In the genomic region with DNA sequence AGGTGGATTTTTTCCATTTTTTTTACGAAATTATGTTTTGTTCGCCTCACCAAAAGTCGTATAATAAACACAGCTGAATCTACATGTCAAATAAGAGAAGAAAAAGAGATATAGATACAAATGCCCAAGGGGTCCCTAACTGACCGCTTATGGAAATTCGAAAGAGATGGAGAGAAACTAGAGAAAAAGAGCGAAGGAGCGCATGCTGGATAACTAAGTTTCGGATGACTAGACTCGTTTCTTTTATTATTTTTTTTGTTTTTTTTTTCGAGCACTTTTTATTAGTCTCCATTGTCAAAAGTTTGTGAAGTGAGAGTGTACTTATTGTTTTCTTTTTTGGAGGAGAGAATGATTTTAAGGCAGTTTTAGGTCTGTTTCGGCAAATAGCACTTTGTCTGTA, we compare ENCODE assay signal across 6 worm cellular contexts.
A peak's percentile ranks its signal among the peaks of the same experiment; 100 is the strongest.
TF ChIP-seq lines count a peak whose summit lies in the region.

No protein-coding gene starts in this region.

TF ChIP-seq in whole organism, L1 larva, 84 proteins besides CTCF, POLR2A, EP300 and RAD21:
- peak in 2 of 3 experiments; percentile 4 to 12 for TF ChIP-seq ceh-82 (tag; optimal IDR thresholded peaks at IDR 0.05; lab: Kevin White, UChicago)
- peak in 1 of 2 experiments; percentile 18 for TF ChIP-seq lsy-2 (tag; optimal IDR thresholded peaks at IDR 0.05; lab: Kevin White, UChicago)
- TF ChIP-seq fkh-10 (GFP tag; optimal IDR thresholded peaks at IDR 0.05; lab: Kevin White, UChicago), result peak; percentile 58
- TF ChIP-seq nhr-47 (tag; optimal IDR thresholded peaks at IDR 0.05; lab: Kevin White, UChicago), result no peak
- peak; percentile 1 for TF ChIP-seq nhr-71 (tag; optimal IDR thresholded peaks at IDR 0.05; lab: Kevin White, UChicago)
- peak; percentile 52 for TF ChIP-seq ces-1 (GFP tag; optimal IDR thresholded peaks at IDR 0.05; lab: Kevin White, UChicago)
- TF ChIP-seq rnt-1 (tag; optimal IDR thresholded peaks at IDR 0.05; lab: Kevin White, UChicago), result no peak
- peak; percentile 59 for TF ChIP-seq lin-14 (GFP tag; optimal IDR thresholded peaks at IDR 0.05; lab: Kevin White, UChicago)

TF ChIP-seq in whole organism, L2 larva, 48 proteins besides CTCF, POLR2A, EP300 and RAD21:
- TF ChIP-seq C34F6.9 (tag; optimal IDR thresholded peaks at IDR 0.05; lab: Kevin White, UChicago) (peak; percentile 51), sem-4 (tag; optimal IDR thresholded peaks at IDR 0.05; lab: Kevin White, UChicago) (no peak), ceh-82 (tag; optimal IDR thresholded peaks at IDR 0.05; lab: Kevin White, UChicago) (no peak), nhr-129 (tag; optimal IDR thresholded peaks at IDR 0.05; lab: Kevin White, UChicago) (no peak), lsy-2 (tag; optimal IDR thresholded peaks at IDR 0.05; lab: Kevin White, UChicago) (peak in 1 of 2 experiments; percentile 46), nhr-25 (tag; optimal IDR thresholded peaks at IDR 0.05; lab: Kevin White, UChicago) (no peak), nhr-12 (tag; optimal IDR thresholded peaks at IDR 0.05; lab: Kevin White, UChicago) (no peak), lin-11 (tag; optimal IDR thresholded peaks at IDR 0.05; lab: Kevin White, UChicago) (no peak), unc-55 (GFP tag; optimal IDR thresholded peaks at IDR 0.05; lab: Kevin White, UChicago) (peak; percentile 5), mdl-1 (tag; optimal IDR thresholded peaks at IDR 0.05; lab: Kevin White, UChicago) (peak in 1 of 2 experiments; percentile 35), F13H6.1 (tag; optimal IDR thresholded peaks at IDR 0.05; lab: Kevin White, UChicago) (peak; percentile 31), nhr-237 (tag; optimal IDR thresholded peaks at IDR 0.05; lab: Kevin White, UChicago) (no peak), ama-1 (optimal IDR thresholded peaks at IDR 0.05; lab: Kevin White, UChicago) (no peak)

TF ChIP-seq in whole organism, L3 larva, 47 proteins besides CTCF, POLR2A, EP300 and RAD21:
- TF ChIP-seq fkh-10 (GFP tag; optimal IDR thresholded peaks at IDR 0.05; lab: Kevin White, UChicago) (peak; percentile 62), nhr-67 (tag; optimal IDR thresholded peaks at IDR 0.05; lab: Kevin White, UChicago) (no peak), fos-1 (tag; optimal IDR thresholded peaks at IDR 0.05; lab: Kevin White, UChicago) (no peak), ama-1 (optimal IDR thresholded peaks at IDR 0.05; lab: Kevin White, UChicago) (no peak), nhr-11 (tag; optimal IDR thresholded peaks at IDR 0.05; lab: Kevin White, UChicago) (no peak), elt-1 (tag; optimal IDR thresholded peaks at IDR 0.05; lab: Kevin White, UChicago) (no peak), nhr-23 (tag; optimal IDR thresholded peaks at IDR 0.05; lab: Kevin White, UChicago) (no peak), nfya-1 (tag; optimal IDR thresholded peaks at IDR 0.05; lab: Kevin White, UChicago; ENCODE audit: insufficient read depth) (peak; percentile 44), snpc-4 (tag; optimal IDR thresholded peaks at IDR 0.05; lab: Kevin White, UChicago) (no peak)

TF ChIP-seq in whole organism, L4 larva, 104 proteins besides CTCF, POLR2A, EP300 and RAD21:
- no peak for TF ChIP-seq ztf-7 (tag; optimal IDR thresholded peaks at IDR 0.05; lab: Kevin White, UChicago)
- no peak for TF ChIP-seq ztf-11 (tag; optimal IDR thresholded peaks at IDR 0.05; lab: Kevin White, UChicago)
- TF ChIP-seq php-3 (GFP tag; IDR thresholded peaks at IDR 0.05; lab: Robert Waterston, UW), result no peak
- no peak for TF ChIP-seq unc-130 (GFP tag; optimal IDR thresholded peaks at IDR 0.05; lab: Kevin White, UChicago)
- TF ChIP-seq zfp-3 (GFP tag; conservative IDR thresholded peaks at IDR 0.05; lab: Robert Waterston, UW), result no peak
- TF ChIP-seq attf-4 (tag; optimal IDR thresholded peaks at IDR 0.05; lab: Kevin White, UChicago), result no peak
- no peak for TF ChIP-seq hif-1 (tag; optimal IDR thresholded peaks at IDR 0.05; lab: Kevin White, UChicago)
- no peak for TF ChIP-seq hmg-1.1 (GFP tag; IDR thresholded peaks at IDR 0.05; lab: Robert Waterston, UW)
- TF ChIP-seq ces-1 (GFP tag; optimal IDR thresholded peaks at IDR 0.05; lab: Kevin White, UChicago), result peak; percentile 64
- TF ChIP-seq mdl-1 (tag; optimal IDR thresholded peaks at IDR 0.05; lab: Kevin White, UChicago), result peak in 1 of 2 experiments; percentile 40
- TF ChIP-seq T20F7.1 (GFP tag; optimal IDR thresholded peaks at IDR 0.05; lab: Kevin White, UChicago), result no peak
- peak in 1 of 2 experiments; percentile 7 for TF ChIP-seq lsy-2 (tag; optimal IDR thresholded peaks at IDR 0.05; lab: Kevin White, UChicago)
- TF ChIP-seq ceh-62 (tag; optimal IDR thresholded peaks at IDR 0.05; lab: Kevin White, UChicago), result no peak
- peak; percentile 33 for TF ChIP-seq hlh-30 (tag; optimal IDR thresholded peaks at IDR 0.05; lab: Kevin White, UChicago; ENCODE audit: insufficient read depth)
- TF ChIP-seq D1046.2 (GFP tag; IDR thresholded peaks at IDR 0.05; lab: Robert Waterston, UW), result no peak
- TF ChIP-seq ZK337.2 (GFP tag; IDR thresholded peaks at IDR 0.05; lab: Robert Waterston, UW), result no peak
- TF ChIP-seq arid-1 (GFP tag; conservative IDR thresholded peaks at IDR 0.05; lab: Robert Waterston, UW), result no peak
- TF ChIP-seq fkh-10 (GFP tag; optimal IDR thresholded peaks at IDR 0.05; lab: Kevin White, UChicago), result peak; percentile 57
- TF ChIP-seq lir-3 (tag; optimal IDR thresholded peaks at IDR 0.05; lab: Kevin White, UChicago), result no peak

TF ChIP-seq in whole organism, late embryonic, 69 proteins besides CTCF, POLR2A, EP300 and RAD21:
- TF ChIP-seq dmd-4 (tag; optimal IDR thresholded peaks at IDR 0.05; lab: Kevin White, UChicago; ENCODE audit: borderline replicate concordance) (no peak), unc-42 (tag; optimal IDR thresholded peaks at IDR 0.05; lab: Kevin White, UChicago) (peak; percentile 92)

TF ChIP-seq in whole organism, mixed stage, embryonic, 35 proteins besides CTCF, POLR2A, EP300 and RAD21:
- TF ChIP-seq unc-120 (tag; optimal IDR thresholded peaks at IDR 0.05; lab: Kevin White, UChicago; ENCODE audit: poor library complexity, severe bottlenecking) (no peak), ces-1 (GFP tag; optimal IDR thresholded peaks at IDR 0.05; lab: Kevin White, UChicago) (peak; percentile 91)

Comparison
In these comparisons a context has a peak if more than half of its experiments do, and no peak if none do; other contexts are left out.
1. Of the 29 proteins assayed by ChIP-seq in both whole organism, L4 larva and whole organism, L1 larva: peak only in whole organism, L4 larva: none; only in whole organism, L1 larva: ceh-82; in both: ces-1 and fkh-10; in neither: 24; mixed calls (peak in some experiments, not most) for 2.